Fruit fly (Drosophila melanogaster) whole organism, embryonic: ENCODE measurements around the gene CG9970.
A peak's percentile ranks its signal among the peaks of the same experiment; 100 is the strongest.

Experiments used
- Atf6 ChIP-seq: fragments of 200-800 bp; sonication (Bioruptor generic); IDR thresholded peaks from 2 replicates; pipeline ENCODE4 v1.3.6; 2022; ENCODE audit warnings: missing biosample characterization, missing genetic modification characterization
- Bteb2 ChIP-seq: fragments of 200-800 bp; sonication (Bioruptor generic); optimal IDR thresholded peaks from 2 replicates; lab custom pipeline; 2016; ENCODE audit warnings: missing biosample characterization, missing genetic modification characterization
- CG10147 ChIP-seq: fragments of 200-800 bp; sonication (Bioruptor generic); optimal IDR thresholded peaks from 2 replicates; lab custom pipeline; 2019; ENCODE audit warnings: missing biosample characterization, mild to moderate bottlenecking, missing genetic modification characterization, moderate library complexity
- CG11247 ChIP-seq: fragments of 200-800 bp; sonication (Bioruptor generic); IDR thresholded peaks from 2 replicates; pipeline ENCODE4 v1.3.6; 2022; ENCODE audit warnings: missing biosample characterization, missing genetic modification characterization
- CG11398 ChIP-seq: fragments of 200-800 bp; sonication (Bioruptor generic); optimal IDR thresholded peaks from 2 replicates; lab custom pipeline; 2016; ENCODE audit warnings: missing biosample characterization, missing genetic modification characterization
- CG11695 ChIP-seq: fragments of 200-800 bp; sonication (Bioruptor generic); IDR thresholded peaks from 3 replicates; pipeline ENCODE4 v1.3.6; 2022; ENCODE audit warnings: missing biosample characterization, missing genetic modification characterization
- CG12391 ChIP-seq: fragments of 200-800 bp; sonication (Bioruptor generic); optimal IDR thresholded peaks from 3 replicates; lab custom pipeline; 2018; ENCODE audit warnings: missing biosample characterization, mild to moderate bottlenecking, missing genetic modification characterization, moderate library complexity
- CG13424 ChIP-seq: fragments of 200-800 bp; sonication (Bioruptor generic); optimal IDR thresholded peaks from 2 replicates; lab custom pipeline; 2019; ENCODE audit warnings: missing biosample characterization, mild to moderate bottlenecking, missing genetic modification characterization, moderate library complexity
- CG17328 ChIP-seq: fragments of 200-800 bp; sonication (Bioruptor generic); IDR thresholded peaks from 2 replicates; pipeline ENCODE4 v1.3.6; 2022; ENCODE audit warnings: missing biosample characterization, missing genetic modification characterization
- CG18599 ChIP-seq: fragments of 200-800 bp; sonication (Bioruptor generic); optimal IDR thresholded peaks from 3 replicates; lab custom pipeline; 2017; ENCODE audit warnings: missing biosample characterization, missing genetic modification characterization, mild to moderate bottlenecking, moderate library complexity, missing genetic modification reagents
- CG32767 ChIP-seq: fragments of 200-800 bp; sonication (Bioruptor generic); IDR thresholded peaks from 2 replicates; pipeline ENCODE4 v1.3.6; 2022; ENCODE audit warnings: missing biosample characterization, missing genetic modification characterization
- CG32772 ChIP-seq: fragments of 200-800 bp; sonication (Bioruptor generic); IDR thresholded peaks from 2 replicates; pipeline ENCODE4 v1.3.6; 2022; ENCODE audit warnings: missing biosample characterization, missing genetic modification characterization
- CG34422 ChIP-seq: fragments of 200-800 bp; sonication (Bioruptor generic); IDR thresholded peaks from 3 replicates; pipeline ENCODE4 v1.3.6; 2022; ENCODE audit warnings: missing biosample characterization, missing genetic modification characterization
- CG42726 ChIP-seq: fragments of 200-800 bp; sonication (Bioruptor generic); IDR thresholded peaks from 2 replicates; pipeline ENCODE4 v1.3.6; 2022; ENCODE audit warnings: missing biosample characterization, missing genetic modification characterization; ENCODE audit not compliant: partially characterized antibody
- CG4360 ChIP-seq: fragments of 200-800 bp; sonication (Bioruptor generic); IDR thresholded peaks from 2 replicates; pipeline ENCODE4 v1.3.6; 2022; ENCODE audit warnings: missing biosample characterization, missing genetic modification characterization
- CG6854 ChIP-seq: fragments of 200-800 bp; sonication (Bioruptor generic); optimal IDR thresholded peaks from 3 replicates; lab custom pipeline; 2017; ENCODE audit warnings: missing biosample characterization, mild to moderate bottlenecking, missing genetic modification characterization
- CG7357 ChIP-seq: fragments of 200-800 bp; sonication (Bioruptor generic); IDR thresholded peaks from 3 replicates; pipeline ENCODE4 v1.3.6; 2022; ENCODE audit warnings: missing biosample characterization, missing genetic modification characterization
- CG7928 ChIP-seq: fragments of 200-800 bp; sonication (Bioruptor generic); optimal IDR thresholded peaks from 2 replicates; lab custom pipeline; 2017; ENCODE audit warnings: missing biosample characterization, mild to moderate bottlenecking, missing genetic modification characterization
- CG9215 ChIP-seq: fragments of 200-800 bp; sonication (Bioruptor generic); IDR thresholded peaks from 2 replicates; pipeline ENCODE4 v1.3.6; 2022; ENCODE audit warnings: missing biosample characterization, missing genetic modification characterization
- Camta ChIP-seq: fragments of 200-800 bp; sonication (Bioruptor generic); optimal IDR thresholded peaks from 2 replicates; lab custom pipeline; 2016; ENCODE audit warnings: missing biosample characterization, missing genetic modification characterization
- Dek ChIP-seq: fragments of 200-800 bp; sonication (Bioruptor generic); optimal IDR thresholded peaks from 3 replicates; lab custom pipeline; 2019; ENCODE audit warnings: missing biosample characterization, mild to moderate bottlenecking, missing genetic modification characterization, moderate library complexity
- E2f1 ChIP-seq: fragments of 200-800 bp; sonication (Bioruptor generic); IDR thresholded peaks from 2 replicates; pipeline ENCODE4 v1.3.6; 2022; ENCODE audit warnings: missing biosample characterization, missing genetic modification characterization
- HHEX ChIP-seq: fragments of 200-800 bp; sonication (Bioruptor generic); optimal IDR thresholded peaks from 3 replicates; lab custom pipeline; 2017; ENCODE audit warnings: missing biosample characterization, mild to moderate bottlenecking, missing genetic modification characterization, missing genetic modification reagents
- HLH3B ChIP-seq: fragments of 200-800 bp; sonication (Bioruptor generic); IDR thresholded peaks from 2 replicates; pipeline ENCODE4 v1.3.6; 2022; ENCODE audit warnings: missing biosample characterization, missing genetic modification characterization
- Hand ChIP-seq: fragments of 200-800 bp; sonication (Bioruptor generic); optimal IDR thresholded peaks from 2 replicates; lab custom pipeline; 2017; ENCODE audit warnings: mild to moderate bottlenecking, missing biosample characterization, missing genetic modification reagents, missing genetic modification characterization
- NfI ChIP-seq: fragments of 200-800 bp; sonication (Bioruptor generic); optimal IDR thresholded peaks from 3 replicates; lab custom pipeline; 2018; ENCODE audit warnings: missing biosample characterization, mild to moderate bottlenecking, missing genetic modification characterization, moderate library complexity
- PHDP ChIP-seq: fragments of 200-800 bp; sonication (Bioruptor generic); optimal IDR thresholded peaks from 3 replicates; lab custom pipeline; 2018; ENCODE audit warnings: missing biosample characterization, mild to moderate bottlenecking, missing genetic modification characterization, moderate library complexity
- Pdp1 ChIP-seq, 2 experiments: fragments of 200-800 bp; sonication (Bioruptor generic); optimal IDR thresholded peaks; 3 replicates each; lab custom pipeline; 2016; ENCODE audit warnings: missing biosample characterization in 2 of 2, missing genetic modification characterization in 2 of 2, mild to moderate bottlenecking in 1 of 2, moderate library complexity in 1 of 2
- Poxn ChIP-seq: fragments of 200-800 bp; sonication (Bioruptor generic); IDR thresholded peaks from 2 replicates; pipeline ENCODE4 v1.3.6; 2022; ENCODE audit warnings: missing biosample characterization, missing genetic modification characterization
- Sin3A ChIP-seq: fragments of >200 bp; optimal IDR thresholded peaks from 2 replicates; lab custom pipeline; 2018
- Xrp1 ChIP-seq: fragments of 200-800 bp; sonication (Bioruptor generic); IDR thresholded peaks from 2 replicates; pipeline ENCODE4 v1.3.6; 2022; ENCODE audit warnings: missing biosample characterization, missing genetic modification characterization
- bcd ChIP-seq: fragments of 200-800 bp; sonication (Bioruptor generic); optimal IDR thresholded peaks from 2 replicates; lab custom pipeline; 2017; ENCODE audit warnings: missing biosample characterization, mild to moderate bottlenecking, missing genetic modification characterization
- dmrt99B ChIP-seq: fragments of 200-800 bp; sonication (Bioruptor generic); optimal IDR thresholded peaks from 2 replicates; lab custom pipeline; 2018; ENCODE audit warnings: missing biosample characterization, mild to moderate bottlenecking, missing genetic modification characterization, moderate library complexity
- esg ChIP-seq: fragments of 200-800 bp; sonication (Bioruptor generic); conservative IDR thresholded peaks from 2 replicates; pipeline ENCODE4 v1.3.6; 2022; ENCODE audit warnings: missing biosample characterization, missing genetic modification characterization
- eve ChIP-seq, 2 experiments: fragments of >200 bp; optimal IDR thresholded peaks; 2 replicates each; lab custom pipeline; 2017; ENCODE audit warnings: missing biosample characterization in 2 of 2, missing genetic modification characterization in 2 of 2
- ftz-f1 ChIP-seq: fragments of 200-800 bp; sonication (Bioruptor generic); optimal IDR thresholded peaks from 2 replicates; lab custom pipeline; 2016; ENCODE audit warnings: missing biosample characterization, missing genetic modification characterization
- hb ChIP-seq: fragments of 200-800 bp; sonication (Bioruptor generic); IDR thresholded peaks from 3 replicates; pipeline ENCODE4 v1.3.6; 2022; ENCODE audit warnings: missing biosample characterization, missing genetic modification characterization; ENCODE audit not compliant: partially characterized antibody
- jumu ChIP-seq: fragments of 200-800 bp; sonication (Bioruptor generic); optimal IDR thresholded peaks from 3 replicates; lab custom pipeline; 2016; ENCODE audit warnings: missing biosample characterization, missing genetic modification characterization
- lola ChIP-seq, 3 experiments: fragments of >200 bp in 2 of 3; fragments of 200-800 bp in 1 of 3; sonication (Bioruptor generic) in 1 of 3; optimal IDR thresholded peaks; 2 replicates each; lab custom pipeline; 2017 to 2019; ENCODE audit warnings: missing biosample characterization in 3 of 3, missing genetic modification characterization in 3 of 3, mild to moderate bottlenecking in 1 of 3, moderate library complexity in 1 of 3
- maf-S ChIP-seq: fragments of 200-800 bp; sonication (Bioruptor generic); optimal IDR thresholded peaks from 2 replicates; lab custom pipeline; 2016; ENCODE audit warnings: missing biosample characterization, missing genetic modification characterization
- mam ChIP-seq: fragments of 200-800 bp; sonication (Bioruptor generic); optimal IDR thresholded peaks from 3 replicates; lab custom pipeline; 2016; ENCODE audit warnings: missing biosample characterization, missing genetic modification characterization
- pan ChIP-seq, 4 experiments: fragments of >200 bp in 3 of 4; fragments of 200-800 bp in 1 of 4; sonication (Bioruptor generic) in 1 of 4; optimal IDR thresholded peaks in 3 of 4; IDR thresholded peaks in 1 of 4; 2 replicates each; pipeline versions ENCODE4 v1.3.6 to Lab custom; 2017 to 2022; ENCODE audit warnings: missing biosample characterization in 2 of 4, missing genetic modification characterization in 2 of 4, mixed read lengths in 1 of 4
- peb ChIP-seq: fragments of 200-800 bp; sonication (Bioruptor generic); IDR thresholded peaks from 2 replicates; pipeline ENCODE4 v1.3.6; 2022; ENCODE audit warnings: missing biosample characterization, missing genetic modification characterization
- salm ChIP-seq: fragments of 200-800 bp; sonication (Bioruptor generic); optimal IDR thresholded peaks from 2 replicates; lab custom pipeline; 2018; ENCODE audit warnings: missing biosample characterization, mild to moderate bottlenecking, missing genetic modification characterization
- sens ChIP-seq: fragments of 200-800 bp; sonication (Bioruptor generic); peaks from one replicate; lab custom pipeline; 2016; ENCODE audit warnings: missing biosample characterization, missing genetic modification characterization
- sima ChIP-seq: fragments of 200-800 bp; sonication (Bioruptor generic); optimal IDR thresholded peaks from 2 replicates; lab custom pipeline; 2016; ENCODE audit warnings: missing biosample characterization, missing genetic modification characterization
- slbo ChIP-seq: fragments of 200-800 bp; sonication (Bioruptor generic); IDR thresholded peaks from 2 replicates; pipeline ENCODE4 v1.3.6; 2022; ENCODE audit warnings: missing biosample characterization, missing genetic modification characterization
- so ChIP-seq: fragments of 200-800 bp; sonication (Bioruptor generic); IDR thresholded peaks from 3 replicates; pipeline ENCODE4 v1.3.6; 2022; ENCODE audit warnings: missing biosample characterization, missing genetic modification characterization
- zen ChIP-seq: fragments of 200-800 bp; sonication (Bioruptor generic); optimal IDR thresholded peaks from 3 replicates; lab custom pipeline; 2018; ENCODE audit warnings: missing biosample characterization, mild to moderate bottlenecking, missing genetic modification characterization, moderate library complexity
- zfh2 ChIP-seq: fragments of 200-800 bp; sonication (Bioruptor generic); optimal IDR thresholded peaks from 2 replicates; lab custom pipeline; 2016; ENCODE audit warnings: missing biosample characterization, missing genetic modification characterization

Gene CG9970

dm6 chr3L:2913291-2913690 lies 3.2 kb downstream of the CG9970 start (continued):
- TF ChIP-seq Xrp1 (GFP tag; lab: Robert Waterston, UW) (no peak; the same call in 1 of the 2 replicates), lola (GFP tag; optimal IDR thresholded peaks at IDR 0.05; lab: Kevin White, UChicago) (no peak), HLH3B (GFP tag; lab: Robert Waterston, UW) (peak; percentile 48), CG32767 (GFP tag; lab: Robert Waterston, UW) (peak; percentile 36; the same call in 1 of the 2 replicates), CG13424 (tag; lab: Kevin White, UChicago) (peak; percentile 32), ftz-f1 (no peak), zen (tag; lab: Kevin White, UChicago) (no peak), bcd (GFP tag; lab: Kevin White, UChicago) (peak; percentile 18), CG9215 (GFP tag; lab: Robert Waterston, UW) (0 out of 2 replicates have a peak, but pooled peaks have one; percentile 25), CG4360 (GFP tag; lab: Robert Waterston, UW) (no peak), dmrt99B (tag; lab: Kevin White, UChicago) (peak; percentile 55), sens (GFP tag; lab: Kevin White, UChicago) (peak; percentile 87), Poxn (no peak), Pdp1 (GFP tag; optimal IDR thresholded peaks at IDR 0.05; lab: Kevin White, UChicago) (peak in 1 of 2 experiments; percentile 9), CG7928 (GFP tag; lab: Kevin White, UChicago) (no peak), CG7357 (peak; percentile 39; the same call in 1 of the 3 replicates), CG18599 (GFP tag; lab: Kevin White, UChicago) (peak; percentile 86), so (GFP tag; lab: Robert Waterston, UW) (0 out of 3 replicates have a peak, but pooled peaks have one; percentile 47), Bteb2 (GFP tag; lab: Kevin White, UChicago) (no peak), CG32772 (GFP tag; lab: Robert Waterston, UW) (no peak), zfh2 (GFP tag; lab: Kevin White, UChicago) (peak; percentile 10), Hand (GFP tag; lab: Kevin White, UChicago) (peak; percentile 46), CG11247 (GFP tag; lab: Robert Waterston, UW) (0 out of 2 replicates have a peak, but pooled peaks have one; percentile 9), mam (peak; percentile 58), sima (GFP tag; lab: Kevin White, UChicago) (no peak), CG6854 (peak; percentile 44), NfI (peak; percentile 17), E2f1 (GFP tag; lab: Robert Waterston, UW) (0 out of 2 replicates have a peak, but pooled peaks have one; percentile 33), pan (optimal IDR thresholded peaks at IDR 0.05; lab: Kevin White, UChicago) (no peak), pan (GFP tag; optimal IDR thresholded peaks at IDR 0.05 in 1 of 2, IDR thresholded peaks at IDR 0.05 in 1 of 2) (no peak), Dek (peak; percentile 34), HHEX (GFP tag; lab: Kevin White, UChicago) (peak; percentile 56), hb (GFP tag; lab: Robert Waterston, UW) (no peak), maf-S (GFP tag; lab: Kevin White, UChicago) (no peak), Camta (no peak), salm (tag; lab: Kevin White, UChicago) (no peak), CG17328 (GFP tag; lab: Robert Waterston, UW) (0 out of 2 replicates have a peak, but pooled peaks have one; percentile 29), jumu (GFP tag; lab: Kevin White, UChicago) (no peak), esg (GFP tag; lab: Robert Waterston, UW) (peak; percentile 42), eve (GFP tag; optimal IDR thresholded peaks at IDR 0.05; lab: Kevin White, UChicago) (peak in 1 of 2 experiments; percentile 50), Atf6 (peak; percentile 71), CG42726 (no peak), CG12391 (tag; lab: Kevin White, UChicago) (no peak), PHDP (peak; percentile 35), CG34422 (GFP tag; lab: Robert Waterston, UW) (peak; percentile 57), slbo (GFP tag; lab: Robert Waterston, UW) (peak; percentile 65), CG11695 (peak; percentile 53; the same call in 1 of the 3 replicates), Sin3A (lab: Kevin White, UChicago) (no peak), peb (GFP tag; lab: Robert Waterston, UW) (0 out of 2 replicates have a peak, but pooled peaks have one; percentile 22), CG10147 (GFP tag; lab: Kevin White, UChicago) (peak; percentile 47), CG11398 (GFP tag; lab: Kevin White, UChicago) (no peak)
